Fruit fly (Drosophila melanogaster): Measurements from ENCODE around the gene CG7914.

- TF ChIP-seq CG17806 (tag; optimal IDR thresholded peaks at IDR 0.05) (peak; percentile 65), CG34367 (tag; optimal IDR thresholded peaks at IDR 0.05) (peak; percentile 73), EcR (GFP tag; optimal IDR thresholded peaks at IDR 0.05) (peak; percentile 72), gl (tag; optimal IDR thresholded peaks at IDR 0.05) (peak; percentile 49), CG15710 (tag; optimal IDR thresholded peaks at IDR 0.05) (peak; percentile 81)
Measured at dm6 chrX:19187624-19188085, 5.6 kb downstream of the CG7914 start, which contains the start of gene Mec2.
